Fruit fly (Drosophila melanogaster) whole organism, adult: ENCODE results near the gene ebo.

ENCODE experiments used
- CG1620 ChIP-seq: fragments of 200-800 bp; sonication (Bioruptor generic); optimal IDR thresholded peaks from 2 replicates; lab custom pipeline; 2016; ENCODE audit warnings: missing biosample characterization, missing genetic modification characterization
- toe ChIP-seq: fragments of 200-800 bp; sonication (Bioruptor generic); optimal IDR thresholded peaks from 2 replicates; lab custom pipeline; 2016; ENCODE audit warnings: missing biosample characterization, missing genetic modification characterization

- no peak for TF ChIP-seq CG1620 (GFP tag; lab: Kevin White, UChicago)
- TF ChIP-seq toe (GFP tag; lab: Kevin White, UChicago), result peak; percentile 15
These were observed 17.2 kb upstream of the ebo start, which contains the start of gene CG17896 for dm6 chrX:493445-494190.
